Worm (Caenorhabditis elegans) whole organism, L2 larva: ENCODE results near the gene zig-3.

Experiments
- aly-2 ChIP-seq: fragments of 150-350 bp; optimal IDR thresholded peaks from 2 replicates; lab custom pipeline; 2014; ENCODE audit warnings: missing biosample characterization, missing genetic modification characterization
- ceh-82 ChIP-seq: fragments of 150-350 bp; optimal IDR thresholded peaks from 2 replicates; lab custom pipeline; 2014; ENCODE audit warnings: missing biosample characterization, missing genetic modification characterization
- crh-2 ChIP-seq: sonication (generic microtip); optimal IDR thresholded peaks from 2 replicates; lab custom pipeline; 2017; ENCODE audit warnings: missing biosample characterization, missing genetic modification characterization
- lin-11 ChIP-seq: fragments of 150-350 bp; sonication (generic microtip); optimal IDR thresholded peaks from 2 replicates; lab custom pipeline; 2014; ENCODE audit warnings: missing biosample characterization, missing genetic modification characterization, inconsistent platforms, mixed read lengths
- nhr-6 ChIP-seq: fragments of 150-350 bp; optimal IDR thresholded peaks from 2 replicates; lab custom pipeline; 2014; ENCODE audit warnings: missing biosample characterization, missing genetic modification characterization
- skn-1 ChIP-seq: sonication (generic microtip); optimal IDR thresholded peaks from 2 replicates; lab custom pipeline; 2017; ENCODE audit warnings: missing biosample characterization, missing genetic modification characterization
- unc-39 ChIP-seq: fragments of 150-350 bp; optimal IDR thresholded peaks from 2 replicates; lab custom pipeline; 2014; ENCODE audit warnings: missing biosample characterization, missing genetic modification characterization

DNA sequence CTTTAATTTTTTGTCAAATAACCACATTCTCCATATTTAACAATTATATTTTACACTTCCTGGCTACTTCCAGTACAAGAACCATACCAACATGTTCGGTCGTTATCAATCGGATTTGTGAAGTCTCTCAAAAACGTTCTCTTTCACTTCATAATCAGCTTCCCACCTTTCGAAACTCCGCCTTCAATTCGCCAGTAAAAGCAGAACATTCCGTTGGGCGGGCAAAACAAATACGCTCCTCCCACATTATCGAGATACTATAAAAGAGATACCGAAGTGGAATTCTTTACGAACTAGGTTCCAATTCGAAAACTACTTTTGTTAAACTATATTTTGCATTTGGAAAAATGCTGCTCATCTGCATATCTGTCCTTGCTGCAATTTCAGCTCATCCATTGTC lies at the start of gene zig-3:
- TF ChIP-seq aly-2 (tag; lab: Kevin White, UChicago) (no peak), ceh-82 (tag; lab: Kevin White, UChicago) (no peak), unc-39 (tag; lab: Kevin White, UChicago) (no peak), nhr-6 (tag; lab: Kevin White, UChicago) (no peak), skn-1 (no peak), lin-11 (no peak), crh-2 (tag; lab: Kevin White, UChicago) (no peak)
